Worm (Caenorhabditis elegans) whole organism, early embryonic: ENCODE results near the gene fbxb-64.
"Not testable (repeated sequence)": the region's sequence is repeated elsewhere in the genome, so short reads cannot be mapped to it uniquely, and the experiment has no call there.

ENCODE experiments used
- B0310.2 ChIP-seq: sonication (generic microtip); optimal IDR thresholded peaks from 2 replicates; lab custom pipeline; 2016; ENCODE audit warnings: mild to moderate bottlenecking, missing genetic modification characterization, missing compliant biosample characterization
- F13C5.2 ChIP-seq: sonication (generic microtip); optimal IDR thresholded peaks from 2 replicates; lab custom pipeline; 2017; ENCODE audit warnings: mild to moderate bottlenecking, missing genetic modification characterization, inconsistent platforms, missing compliant biosample characterization
- aly-1 ChIP-seq: sonication (generic microtip); optimal IDR thresholded peaks from 2 replicates; lab custom pipeline; 2016; ENCODE audit warnings: missing genetic modification characterization, missing compliant biosample characterization
- ama-1 ChIP-seq: fragments of 150-350 bp; optimal IDR thresholded peaks from 2 replicates; lab custom pipeline; 2014
- ceh-13 ChIP-seq: fragments of 200-800 bp; sonication (Bioruptor generic); optimal IDR thresholded peaks from 2 replicates; lab custom pipeline; 2018; ENCODE audit warnings: mild to moderate bottlenecking, missing genetic modification characterization, missing compliant biosample characterization
- ceh-36 ChIP-seq: sonication (generic microtip); optimal IDR thresholded peaks from 2 replicates; lab custom pipeline; 2016; ENCODE audit warnings: missing genetic modification characterization, inconsistent platforms, missing compliant biosample characterization
- ets-7 ChIP-seq: sonication (generic microtip); optimal IDR thresholded peaks from 2 replicates; lab custom pipeline; 2016; ENCODE audit warnings: missing genotype, missing genetic modification characterization, missing compliant biosample characterization
- flt-1 ChIP-seq: fragments of 200-800 bp; sonication (Bioruptor generic); IDR thresholded peaks from 2 replicates; pipeline ENCODE4 v1.3.6; 2022; ENCODE audit warnings: missing genetic modification characterization, missing compliant biosample characterization
- hmbx-1 ChIP-seq: sonication (generic microtip); optimal IDR thresholded peaks from 2 replicates; lab custom pipeline; 2016; ENCODE audit warnings: mild to moderate bottlenecking, missing genetic modification characterization, missing compliant biosample characterization
- hmg-4 ChIP-seq: fragments of 200-800 bp; sonication (Bioruptor generic); optimal IDR thresholded peaks from 2 replicates; lab custom pipeline; 2018; ENCODE audit warnings: mild to moderate bottlenecking, missing genetic modification characterization, missing compliant biosample characterization
- hnd-1 ChIP-seq: sonication (generic microtip); optimal IDR thresholded peaks from 2 replicates; lab custom pipeline; 2016; ENCODE audit warnings: missing genetic modification characterization, missing compliant biosample characterization
- pes-1 ChIP-seq: fragments of 200-800 bp; sonication (Bioruptor generic); IDR thresholded peaks from 2 replicates; pipeline ENCODE4 v1.3.6; 2022; ENCODE audit warnings: missing genetic modification reagents, missing genetic modification characterization, missing compliant biosample characterization
- scrt-1 ChIP-seq: fragments of 200-800 bp; sonication (Bioruptor generic); IDR thresholded peaks from 2 replicates; pipeline ENCODE4 v1.3.6; 2022; ENCODE audit warnings: missing genetic modification characterization, missing compliant biosample characterization
- sea-1 ChIP-seq: fragments of 200-800 bp; sonication (Bioruptor generic); conservative IDR thresholded peaks from 2 replicates; pipeline ENCODE4 v1.3.6; 2022; ENCODE audit warnings: missing genetic modification characterization, missing compliant biosample characterization
- tbx-11 ChIP-seq: fragments of 200-800 bp; sonication (Bioruptor generic); IDR thresholded peaks from 2 replicates; pipeline ENCODE4 v1.3.6; 2022; ENCODE audit warnings: missing genetic modification characterization, missing compliant biosample characterization
- tbx-37 ChIP-seq: fragments of 200-800 bp; sonication (Bioruptor generic); conservative IDR thresholded peaks from 2 replicates; pipeline ENCODE4 v1.3.6; 2022; ENCODE audit warnings: missing genetic modification reagents, missing genetic modification characterization, missing compliant biosample characterization
- tra-4 ChIP-seq: sonication (generic microtip); optimal IDR thresholded peaks from 2 replicates; lab custom pipeline; 2017; ENCODE audit warnings: missing genetic modification characterization, missing compliant biosample characterization

fbxb-64 gene

ce11 chrV:19312975-19313374, at the start of gene fbxb-64:
Gene fbxb-64 (plus strand): TSS chrV:19313275.
- TF ChIP-seq ets-7 (tag; lab: Kevin White, UChicago) = no peak
- TF ChIP-seq F13C5.2 = no peak
- no peak for TF ChIP-seq pes-1 (GFP tag; lab: Robert Waterston, UW)
- TF ChIP-seq ama-1 (lab: Kevin White, UChicago) = no peak
- TF ChIP-seq ceh-13 (GFP tag; lab: Kevin White, UChicago) = no peak
- no peak for TF ChIP-seq scrt-1 (GFP tag; lab: Robert Waterston, UW)
- no peak for TF ChIP-seq hnd-1
- no peak for TF ChIP-seq sea-1
- TF ChIP-seq tbx-11 (GFP tag; lab: Robert Waterston, UW) = no peak
- TF ChIP-seq aly-1 (tag; lab: Kevin White, UChicago) = no peak
- TF ChIP-seq hmbx-1 (tag; lab: Kevin White, UChicago) = no peak
- TF ChIP-seq flt-1 (GFP tag; lab: Robert Waterston, UW) = no peak
- no peak for TF ChIP-seq ceh-36 (tag; lab: Kevin White, UChicago)
- TF ChIP-seq tra-4 = no peak
- TF ChIP-seq tbx-37 (GFP tag; lab: Robert Waterston, UW) = no peak
- no peak for TF ChIP-seq B0310.2
- no peak for TF ChIP-seq hmg-4 (GFP tag; lab: Kevin White, UChicago)

DNA sequence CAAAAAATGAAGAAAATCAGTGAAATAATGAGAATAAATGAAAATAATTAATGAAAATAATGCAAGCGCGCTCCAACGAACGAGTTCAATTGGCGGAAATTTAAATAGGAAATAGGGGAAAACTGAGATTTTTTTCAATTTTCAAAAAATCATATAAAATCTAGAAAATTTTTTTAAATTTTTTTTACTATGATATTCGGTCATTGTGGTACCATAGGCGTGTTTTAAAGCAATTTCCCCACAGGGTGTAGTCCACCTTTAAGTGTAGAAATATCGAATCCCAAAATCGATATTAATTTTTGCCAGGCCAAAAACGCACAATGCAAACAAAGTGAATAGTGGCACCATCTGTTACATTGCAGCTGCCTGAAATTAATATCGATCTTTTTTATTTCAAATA, 48.9 kb upstream of the fbxb-64 start, which contains the start of gene F21D9.1:
Gene F21D9.1, plus strand, starts transcription at position 301 of the 400 bp plus-strand sequence.
- TF ChIP-seq tbx-11 (GFP tag; lab: Robert Waterston, UW); hnd-1; hmg-4 (GFP tag; lab: Kevin White, UChicago): not testable (repeated sequence)

- TF ChIP-seq aly-1 (tag; lab: Kevin White, UChicago) (no peak), flt-1 (GFP tag; lab: Robert Waterston, UW) (no peak), sea-1 (no peak), pes-1 (GFP tag; lab: Robert Waterston, UW) (no peak), tbx-37 (GFP tag; lab: Robert Waterston, UW) (no peak), tra-4 (no peak), tbx-11 (GFP tag; lab: Robert Waterston, UW) (no peak)
Observed at ce11 chrV:19276354-19276753, 36.7 kb upstream of the fbxb-64 start.

DNA sequence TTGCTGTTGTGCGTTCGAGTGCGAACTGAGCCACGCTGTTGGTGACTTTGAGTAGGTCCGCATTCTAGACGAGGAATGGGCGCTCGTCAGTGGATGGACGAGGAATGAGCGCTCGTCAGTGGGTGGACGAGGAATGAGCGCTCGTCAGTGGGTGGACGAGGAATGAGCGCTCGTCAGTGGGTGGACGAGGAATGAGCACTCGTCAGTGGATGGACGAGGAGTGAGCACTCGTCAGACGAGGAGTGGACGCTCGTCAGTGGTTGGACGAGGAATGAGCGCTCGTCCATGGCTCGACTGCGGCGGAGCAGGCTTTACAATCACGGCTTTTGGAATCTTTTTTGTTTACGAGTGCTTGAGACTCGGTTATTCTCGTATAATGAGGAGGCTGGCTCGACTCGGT, 34.6 kb upstream of the fbxb-64 start:
- no peak for TF ChIP-seq hmbx-1 (tag; lab: Kevin White, UChicago)
- no peak for TF ChIP-seq hnd-1
- no peak for TF ChIP-seq ets-7 (tag; lab: Kevin White, UChicago)
- TF ChIP-seq scrt-1 (GFP tag; lab: Robert Waterston, UW) = no peak
- TF ChIP-seq hmg-4 (GFP tag; lab: Kevin White, UChicago) = no peak
- no peak for TF ChIP-seq tbx-37 (GFP tag; lab: Robert Waterston, UW)
- no peak for TF ChIP-seq B0310.2
- TF ChIP-seq ceh-36 (tag; lab: Kevin White, UChicago) = no peak
- TF ChIP-seq ceh-13 (GFP tag; lab: Kevin White, UChicago) = no peak

DNA sequence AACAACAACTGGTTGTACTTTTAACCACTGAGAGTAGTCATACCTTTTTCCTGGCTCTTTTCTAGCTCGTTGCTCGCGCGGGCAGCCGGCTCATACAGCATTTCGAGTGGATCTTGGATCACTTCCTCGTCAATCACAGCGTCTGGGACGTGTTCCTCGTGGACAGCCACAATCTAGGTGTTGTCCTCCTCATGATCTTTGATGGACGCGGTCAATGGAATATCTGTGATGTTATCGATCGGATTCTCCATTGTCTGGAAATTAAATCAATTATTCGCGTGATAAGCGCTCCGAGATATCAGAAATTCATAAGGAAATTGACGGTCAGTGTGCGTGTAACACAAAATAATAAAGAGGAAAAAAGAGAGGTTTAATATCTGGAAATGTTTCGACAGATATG, 33.2 kb upstream of the fbxb-64 start, which contains the start of gene F21D9.8:
Gene F21D9.8, minus strand, starts transcription at position 101 of the 400 bp plus-strand sequence.
- no peak for TF ChIP-seq ceh-36 (tag; lab: Kevin White, UChicago)
- TF ChIP-seq tbx-37 (GFP tag; lab: Robert Waterston, UW) = no peak
- TF ChIP-seq hnd-1 = no peak
- TF ChIP-seq scrt-1 (GFP tag; lab: Robert Waterston, UW) = no peak

DNA sequence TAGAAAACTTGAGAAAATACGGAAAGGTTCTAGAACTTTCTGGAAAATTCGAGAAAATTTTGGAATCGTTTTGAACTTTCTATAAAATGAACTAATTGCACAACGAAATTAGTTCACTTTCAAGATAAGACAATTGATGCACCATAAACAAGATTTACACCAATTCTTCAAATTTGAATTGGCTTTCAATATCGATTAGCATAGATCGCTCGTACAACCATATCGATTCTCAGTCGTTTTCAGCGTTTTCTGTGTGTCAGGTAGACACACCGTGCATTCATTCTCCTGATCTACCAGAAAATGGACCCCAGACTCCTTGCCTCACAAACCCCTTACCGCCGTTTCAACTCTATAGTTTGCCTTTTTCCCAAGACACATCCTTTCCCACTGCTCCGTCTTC, 30.8 kb upstream of the fbxb-64 start, which contains the start of gene fbxb-117:
Gene fbxb-117, plus strand, starts transcription at position 301 of the 400 bp plus-strand sequence.
- TF ChIP-seq hnd-1 (no peak), aly-1 (tag; lab: Kevin White, UChicago) (no peak), tra-4 (no peak), ets-7 (tag; lab: Kevin White, UChicago) (no peak), ceh-36 (tag; lab: Kevin White, UChicago) (no peak), B0310.2 (no peak), sea-1 (no peak), hmg-4 (GFP tag; lab: Kevin White, UChicago) (no peak), tbx-11 (GFP tag; lab: Robert Waterston, UW) (no peak), tbx-37 (GFP tag; lab: Robert Waterston, UW) (no peak), flt-1 (GFP tag; lab: Robert Waterston, UW) (no peak), pes-1 (GFP tag; lab: Robert Waterston, UW) (no peak), ceh-13 (GFP tag; lab: Kevin White, UChicago) (no peak), scrt-1 (GFP tag; lab: Robert Waterston, UW) (no peak), F13C5.2 (no peak), ama-1 (lab: Kevin White, UChicago) (no peak), hmbx-1 (tag; lab: Kevin White, UChicago) (no peak)

ce11 chrV:19285921-19286320, 27.2 kb upstream of the fbxb-64 start:
- TF ChIP-seq pes-1 (GFP tag; lab: Robert Waterston, UW) = no peak
- no peak for TF ChIP-seq flt-1 (GFP tag; lab: Robert Waterston, UW)
- no peak for TF ChIP-seq hnd-1
- TF ChIP-seq tbx-37 (GFP tag; lab: Robert Waterston, UW) = no peak
- no peak for TF ChIP-seq ama-1 (lab: Kevin White, UChicago)
- no peak for TF ChIP-seq ets-7 (tag; lab: Kevin White, UChicago)
- no peak for TF ChIP-seq F13C5.2
- TF ChIP-seq hmg-4 (GFP tag; lab: Kevin White, UChicago) = no peak
- TF ChIP-seq tra-4 = no peak
- no peak for TF ChIP-seq ceh-36 (tag; lab: Kevin White, UChicago)
- TF ChIP-seq scrt-1 (GFP tag; lab: Robert Waterston, UW) = no peak
- no peak for TF ChIP-seq hmbx-1 (tag; lab: Kevin White, UChicago)
- no peak for TF ChIP-seq aly-1 (tag; lab: Kevin White, UChicago)
- TF ChIP-seq tbx-11 (GFP tag; lab: Robert Waterston, UW) = no peak
- TF ChIP-seq ceh-13 (GFP tag; lab: Kevin White, UChicago) = no peak
- TF ChIP-seq B0310.2 = no peak
- TF ChIP-seq sea-1 = no peak
